Worm (Caenorhabditis elegans) whole organism, L1 larva: Measurements from ENCODE around the gene Y7A5A.13.

Experiments used
- C04F5.9 ChIP-seq: sonication (generic microtip); optimal IDR thresholded peaks from 2 replicates; lab custom pipeline; 2016; ENCODE audit warnings: missing genetic modification characterization, missing compliant biosample characterization
- ceh-82 ChIP-seq, 3 experiments: fragments of 150-350 bp in 1 of 3; sonication (generic microtip) in 2 of 3; optimal IDR thresholded peaks; 2 replicates each; lab custom pipeline; 2014 to 2017; ENCODE audit warnings: missing biosample characterization in 3 of 3, missing genetic modification characterization in 3 of 3
- dsc-1 ChIP-seq: sonication (generic microtip); optimal IDR thresholded peaks from 2 replicates; lab custom pipeline; 2016; ENCODE audit warnings: mild to moderate bottlenecking, missing genetic modification characterization, missing compliant biosample characterization
- elt-3 ChIP-seq, 6 experiments: fragments of 150-350 bp in 1 of 6; sonication (generic microtip); optimal IDR thresholded peaks; 2 replicates each; lab custom pipeline; 2017 to 2018; ENCODE audit warnings: missing biosample characterization in 6 of 6, missing genetic modification characterization in 6 of 6, inconsistent platforms in 1 of 6
- mdl-1 ChIP-seq, 2 experiments: fragments of 150-350 bp; optimal IDR thresholded peaks; 2 replicates each; lab custom pipeline; 2014 to 2017; ENCODE audit warnings: missing biosample characterization in 2 of 2, missing genetic modification characterization in 2 of 2, inconsistent platforms in 1 of 2
- nhr-12 ChIP-seq: sonication (generic microtip); optimal IDR thresholded peaks from 2 replicates; lab custom pipeline; 2017; ENCODE audit warnings: missing biosample characterization, missing genetic modification characterization
- nhr-237 ChIP-seq: fragments of 150-350 bp; optimal IDR thresholded peaks from 2 replicates; lab custom pipeline; 2014; ENCODE audit warnings: missing biosample characterization, missing genetic modification characterization
- nhr-47 ChIP-seq: sonication (generic microtip); optimal IDR thresholded peaks from 2 replicates; lab custom pipeline; 2016; ENCODE audit warnings: mild to moderate bottlenecking, missing genetic modification characterization, moderate library complexity, missing compliant biosample characterization
- nhr-77 ChIP-seq: fragments of 150-350 bp; optimal IDR thresholded peaks from 2 replicates; lab custom pipeline; 2014; ENCODE audit warnings: missing biosample characterization, missing genetic modification characterization
- pqm-1 ChIP-seq: sonication (generic microtip); optimal IDR thresholded peaks from 3 replicates; lab custom pipeline; 2017; ENCODE audit warnings: missing biosample characterization, missing genetic modification characterization
- unc-130 ChIP-seq: fragments of 150-350 bp; optimal IDR thresholded peaks from 2 replicates; lab custom pipeline; 2017; ENCODE audit warnings: missing biosample characterization, missing genetic modification characterization, inconsistent platforms
- unc-62 ChIP-seq: fragments of 150-350 bp; optimal IDR thresholded peaks from 2 replicates; lab custom pipeline; 2014; ENCODE audit warnings: missing biosample characterization, missing genetic modification reagents, missing genetic modification characterization

DNA sequence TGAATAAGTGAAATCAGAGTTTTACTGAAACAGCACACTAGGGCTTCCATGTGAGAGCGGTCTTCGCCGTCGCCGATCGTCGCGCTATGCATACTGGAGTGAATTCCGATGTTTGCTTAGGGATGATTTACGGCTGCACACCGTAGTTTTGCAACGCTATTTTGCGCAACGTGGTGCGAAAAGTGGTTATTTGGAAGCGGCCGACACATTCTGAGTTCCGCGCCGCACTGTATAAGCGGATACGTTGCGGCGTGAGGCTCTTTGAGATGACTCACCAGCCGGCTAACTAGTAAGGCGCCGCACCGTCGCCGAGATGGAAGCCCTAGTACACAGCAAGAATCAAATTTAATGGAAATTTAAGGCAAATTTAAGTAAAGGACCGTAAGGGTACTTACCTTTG, 5.1 kb upstream of the Y7A5A.13 start:
- TF ChIP-seq nhr-12 (no peak), ceh-82 (tag; optimal IDR thresholded peaks at IDR 0.05; lab: Kevin White, UChicago) (no peak), elt-3 (tag; optimal IDR thresholded peaks at IDR 0.05; lab: Kevin White, UChicago) (no peak), C04F5.9 (no peak), unc-62 (GFP tag; lab: Kevin White, UChicago) (no peak), pqm-1 (tag; lab: Kevin White, UChicago) (no peak), mdl-1 (tag; optimal IDR thresholded peaks at IDR 0.05; lab: Kevin White, UChicago) (no peak), dsc-1 (no peak), unc-130 (tag; lab: Kevin White, UChicago) (no peak), nhr-237 (no peak), nhr-47 (tag; lab: Kevin White, UChicago) (no peak), nhr-77 (tag; lab: Kevin White, UChicago) (no peak)
